Worm (Caenorhabditis elegans) whole organism, young adult: ENCODE data around the gene C41G6.12.

Source experiments
- F57A8.1 ChIP-seq: fragments of 200-800 bp; sonication (Bioruptor generic); optimal IDR thresholded peaks from 2 replicates; lab custom pipeline; 2018; ENCODE audit warnings: mild to moderate bottlenecking, missing genetic modification characterization, moderate library complexity, missing compliant biosample characterization
- ama-1 ChIP-seq, 3 experiments: fragments of 150-350 bp in 1 of 3; sonication (generic microtip) in 2 of 3; optimal IDR thresholded peaks; 2 replicates each; lab custom pipeline; 2014 to 2018; ENCODE audit warnings: missing biosample characterization in 2 of 3, missing genetic modification characterization in 2 of 3, missing genetic modification reagents in 2 of 3
- aptf-3 ChIP-seq: fragments of 200-800 bp; sonication (Bioruptor generic); IDR thresholded peaks from 2 replicates; pipeline ENCODE4 v1.3.6; 2022; ENCODE audit warnings: missing genetic modification characterization, missing compliant biosample characterization
- attf-5 ChIP-seq: fragments of 200-800 bp; sonication (Bioruptor generic); optimal IDR thresholded peaks from 2 replicates; lab custom pipeline; 2018; ENCODE audit warnings: mild to moderate bottlenecking, missing genetic modification characterization, missing compliant biosample characterization
- bed-1 ChIP-seq: fragments of 200-800 bp; sonication (Bioruptor generic); IDR thresholded peaks from 2 replicates; pipeline ENCODE4 v1.3.6; 2022; ENCODE audit warnings: missing genetic modification reagents, missing genetic modification characterization, missing compliant biosample characterization
- ccch-3 ChIP-seq: fragments of 200-800 bp; sonication (Bioruptor generic); optimal IDR thresholded peaks from 2 replicates; lab custom pipeline; 2018; ENCODE audit warnings: mild to moderate bottlenecking, missing genetic modification characterization, missing compliant biosample characterization
- ceh-58 ChIP-seq: fragments of 200-800 bp; sonication (Bioruptor generic); IDR thresholded peaks from 2 replicates; pipeline ENCODE4 v1.3.6; 2022; ENCODE audit warnings: missing genetic modification characterization, missing compliant biosample characterization
- ceh-91 ChIP-seq: fragments of 200-800 bp; sonication (Bioruptor generic); IDR thresholded peaks from 2 replicates; pipeline ENCODE4 v1.3.6; 2022; ENCODE audit warnings: missing genetic modification reagents, missing genetic modification characterization, missing compliant biosample characterization
- lin-26 ChIP-seq: fragments of 200-800 bp; sonication (Bioruptor generic); IDR thresholded peaks from 2 replicates; pipeline ENCODE4 v1.3.6; 2022; ENCODE audit warnings: missing genetic modification reagents, missing genetic modification characterization, missing compliant biosample characterization
- madf-6 ChIP-seq: fragments of 200-800 bp; sonication (Bioruptor generic); IDR thresholded peaks from 2 replicates; pipeline ENCODE4 v1.3.6; 2022; ENCODE audit warnings: missing genetic modification reagents, missing genetic modification characterization, missing compliant biosample characterization
- nfya-1 ChIP-seq: sonication (generic microtip); optimal IDR thresholded peaks from 2 replicates; lab custom pipeline; 2017; ENCODE audit warnings: antibody characterized with exemption, missing compliant biosample characterization, missing genetic modification characterization, borderline replicate concordance; ENCODE audit not compliant: insufficient read depth
- rec-8 ChIP-seq, 2 experiments: sonication (generic microtip); optimal IDR thresholded peaks; 2 replicates each; lab custom pipeline; 2016; ENCODE audit warnings: mild to moderate bottlenecking in 2 of 2, missing genetic modification characterization in 2 of 2, missing genetic modification reagents in 2 of 2, missing genotype in 2 of 2, missing biosample characterization in 1 of 2, missing compliant biosample characterization in 1 of 2, moderate library complexity in 1 of 2

DNA sequence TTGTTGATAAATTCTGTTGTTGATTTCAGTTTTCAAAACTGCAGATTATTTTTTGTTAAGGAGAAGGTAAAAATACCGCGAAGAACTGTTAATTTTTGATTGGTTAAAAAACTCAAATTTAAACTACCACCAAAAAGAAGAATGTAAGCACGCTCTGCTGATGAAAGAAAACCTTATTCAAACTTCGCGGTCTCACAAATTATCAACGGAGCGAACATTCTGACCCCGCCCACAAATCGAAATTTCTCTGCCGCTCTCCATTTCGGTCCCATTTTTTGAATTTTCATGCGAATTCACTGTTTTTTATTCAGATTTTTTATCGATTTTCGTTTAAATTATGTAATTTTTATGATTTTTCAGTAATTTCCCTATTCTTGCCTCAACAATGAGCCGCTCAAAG, 18.0 kb downstream of the C41G6.12 start, which contains the start of gene cyn-3:
- TF ChIP-seq ccch-3 (GFP tag; lab: Kevin White, UChicago) = no peak
- TF ChIP-seq ceh-58 = no peak
- TF ChIP-seq aptf-3 (GFP tag; lab: Robert Waterston, UW) = no peak
- TF ChIP-seq attf-5 = peak; percentile 83
- no peak for TF ChIP-seq rec-8 (tag; optimal IDR thresholded peaks at IDR 0.05; lab: Kevin White, UChicago)
- no peak for TF ChIP-seq F57A8.1 (GFP tag; lab: Kevin White, UChicago)
- no peak for TF ChIP-seq bed-1 (GFP tag; lab: Robert Waterston, UW)
- no peak for TF ChIP-seq ama-1 (optimal IDR thresholded peaks at IDR 0.05; lab: Kevin White, UChicago)
- TF ChIP-seq ama-1 (GFP tag; optimal IDR thresholded peaks at IDR 0.05; lab: Kevin White, UChicago) = no peak
- peak; percentile 67 for TF ChIP-seq ceh-91 (GFP tag; lab: Robert Waterston, UW)
- TF ChIP-seq nfya-1 (tag; lab: Kevin White, UChicago) = no peak
- no peak for TF ChIP-seq lin-26 (GFP tag; lab: Robert Waterston, UW)
- TF ChIP-seq madf-6 (GFP tag; lab: Robert Waterston, UW) = peak; percentile 85
